Worm (Caenorhabditis elegans): Measurements from ENCODE around the gene Y71H10B.1.

ce11 chrX:2874598-2874997, 34.5 kb upstream of the Y71H10B.1 start:
- TF ChIP-seq ccch-3 (GFP tag; optimal IDR thresholded peaks at IDR 0.05) (no peak), hlh-26 (GFP tag; conservative IDR thresholded peaks at IDR 0.05) (no peak), F22D6.2 (tag; optimal IDR thresholded peaks at IDR 0.05) (no peak), snpc-4 (GFP tag; optimal IDR thresholded peaks at IDR 0.05) (no peak), snpc-4 (tag; optimal IDR thresholded peaks at IDR 0.05) (no peak), unc-62 (GFP tag; optimal IDR thresholded peaks at IDR 0.05) (no peak), lin-35 (GFP tag; optimal IDR thresholded peaks at IDR 0.05) (no peak), ama-1 (optimal IDR thresholded peaks at IDR 0.05) (no peak), ama-1 (GFP tag; optimal IDR thresholded peaks at IDR 0.05) (no peak), T07F8.4 (tag; optimal IDR thresholded peaks at IDR 0.05) (no peak), ekl-4 (GFP tag; IDR thresholded peaks at IDR 0.05) (no peak), nfya-1 (tag; optimal IDR thresholded peaks at IDR 0.05; ENCODE audit: borderline replicate concordance, insufficient read depth) (no peak), F23B12.7 (tag; optimal IDR thresholded peaks at IDR 0.05; ENCODE audit: insufficient read depth) (no peak), B0261.1 (tag; optimal IDR thresholded peaks at IDR 0.05) (no peak), rpc-1 (optimal IDR thresholded peaks at IDR 0.05) (no peak), rpc-1 (tag; optimal IDR thresholded peaks at IDR 0.05) (no peak)
